Worm (Caenorhabditis elegans): ENCODE measurements around the gene best-23.

DNA sequence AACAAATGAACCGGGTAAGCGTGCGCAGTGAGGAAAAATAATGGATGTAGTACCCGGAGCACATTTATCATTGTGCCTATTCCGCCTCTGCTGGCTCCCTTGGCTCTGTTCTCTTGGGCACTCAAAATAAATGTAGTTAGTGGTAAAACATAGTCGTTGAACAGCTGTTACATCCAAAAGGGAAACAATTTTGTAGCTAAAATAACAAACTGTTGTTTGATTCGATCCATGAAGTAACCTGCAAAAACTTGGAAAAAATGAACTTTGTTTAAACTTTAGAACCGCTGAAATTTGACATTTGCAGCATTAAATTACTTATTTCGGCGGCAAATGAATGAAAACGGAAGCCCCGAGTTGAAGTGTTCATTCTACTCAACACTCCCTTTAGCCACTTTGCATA, 13.7 kb downstream of the best-23 start:
- TF ChIP-seq ztf-4 (tag; optimal IDR thresholded peaks at IDR 0.05) (no peak), unc-62 (GFP tag; optimal IDR thresholded peaks at IDR 0.05) (no peak), zag-1 (tag; optimal IDR thresholded peaks at IDR 0.05) (no peak), elt-2 (tag; optimal IDR thresholded peaks at IDR 0.05) (no peak), ceh-82 (tag; optimal IDR thresholded peaks at IDR 0.05) (no peak)
